Fruit fly (Drosophila melanogaster) whole organism, embryonic: ENCODE measurements around the gene REG.

Source experiments
- Abd-B ChIP-seq: fragments of 200-800 bp; sonication (Bioruptor generic); optimal IDR thresholded peaks from 2 replicates; lab custom pipeline; 2018; ENCODE audit warnings: missing biosample characterization, mild to moderate bottlenecking, missing genetic modification characterization, moderate library complexity
- Atf-2 ChIP-seq: fragments of 200-800 bp; sonication (Bioruptor generic); optimal IDR thresholded peaks from 2 replicates; lab custom pipeline; 2016; ENCODE audit warnings: missing biosample characterization, missing genetic modification characterization
- Blimp-1 ChIP-seq: fragments of 200-800 bp; sonication (Bioruptor generic); optimal IDR thresholded peaks from 3 replicates; lab custom pipeline; 2018; ENCODE audit warnings: missing biosample characterization, missing genetic modification characterization, mild to moderate bottlenecking, moderate library complexity, missing genetic modification reagents
- CG10366 ChIP-seq: fragments of 200-800 bp; sonication (Bioruptor generic); IDR thresholded peaks from 2 replicates; pipeline ENCODE4 v1.3.6; 2022; ENCODE audit warnings: missing biosample characterization, missing genetic modification characterization
- CG10979 ChIP-seq: fragments of 200-800 bp; sonication (Bioruptor generic); optimal IDR thresholded peaks from 2 replicates; lab custom pipeline; 2018; ENCODE audit warnings: missing biosample characterization, mild to moderate bottlenecking, missing genetic modification characterization, moderate library complexity
- CG11085 ChIP-seq: fragments of 200-800 bp; sonication (Bioruptor generic); IDR thresholded peaks from 2 replicates; pipeline ENCODE4 v1.3.6; 2022; ENCODE audit warnings: missing biosample characterization, missing genetic modification characterization
- CG13424 ChIP-seq: fragments of 200-800 bp; sonication (Bioruptor generic); optimal IDR thresholded peaks from 2 replicates; lab custom pipeline; 2019; ENCODE audit warnings: missing biosample characterization, mild to moderate bottlenecking, missing genetic modification characterization, moderate library complexity
- CG14014 ChIP-seq: fragments of 200-800 bp; sonication (Bioruptor generic); IDR thresholded peaks from 2 replicates; pipeline ENCODE4 v1.3.6; 2022; ENCODE audit warnings: missing biosample characterization, missing genetic modification characterization
- CG14860 ChIP-seq: fragments of 200-800 bp; sonication (Bioruptor generic); IDR thresholded peaks from 3 replicates; pipeline ENCODE4 v1.3.6; 2022; ENCODE audit warnings: missing biosample characterization, missing genetic modification characterization; ENCODE audit not compliant: partially characterized antibody
- CG17568 ChIP-seq: fragments of 200-800 bp; sonication (Bioruptor generic); optimal IDR thresholded peaks from 2 replicates; lab custom pipeline; 2018; ENCODE audit warnings: missing biosample characterization, mild to moderate bottlenecking, missing genetic modification characterization, moderate library complexity
- CG17802 ChIP-seq: fragments of 200-800 bp; sonication (Bioruptor generic); optimal IDR thresholded peaks from 2 replicates; lab custom pipeline; 2018; ENCODE audit warnings: missing biosample characterization, mild to moderate bottlenecking, missing genetic modification characterization, moderate library complexity
- CG2889 ChIP-seq: fragments of 200-800 bp; sonication (Bioruptor generic); IDR thresholded peaks from 3 replicates; pipeline ENCODE4 v1.3.6; 2022; ENCODE audit warnings: missing biosample characterization, missing genetic modification characterization
- CG34422 ChIP-seq: fragments of 200-800 bp; sonication (Bioruptor generic); IDR thresholded peaks from 3 replicates; pipeline ENCODE4 v1.3.6; 2022; ENCODE audit warnings: missing biosample characterization, missing genetic modification characterization
- CG42726 ChIP-seq: fragments of 200-800 bp; sonication (Bioruptor generic); IDR thresholded peaks from 2 replicates; pipeline ENCODE4 v1.3.6; 2022; ENCODE audit warnings: missing biosample characterization, missing genetic modification characterization; ENCODE audit not compliant: partially characterized antibody
- CG4730 ChIP-seq: fragments of 200-800 bp; sonication (Bioruptor generic); IDR thresholded peaks from 2 replicates; pipeline ENCODE4 v1.3.6; 2022; ENCODE audit warnings: missing biosample characterization, missing genetic modification characterization
- CG7271 ChIP-seq: fragments of 200-800 bp; sonication (Bioruptor generic); optimal IDR thresholded peaks from 2 replicates; lab custom pipeline; 2018; ENCODE audit warnings: missing biosample characterization, mild to moderate bottlenecking, missing genetic modification characterization, moderate library complexity
- CG7839 ChIP-seq: fragments of 200-800 bp; sonication (Bioruptor generic); optimal IDR thresholded peaks from 3 replicates; lab custom pipeline; 2018; ENCODE audit warnings: missing biosample characterization, mild to moderate bottlenecking, missing genetic modification characterization, moderate library complexity
- CG8281 ChIP-seq: fragments of 200-800 bp; sonication (Bioruptor generic); optimal IDR thresholded peaks from 2 replicates; lab custom pipeline; 2018; ENCODE audit warnings: missing biosample characterization, mild to moderate bottlenecking, missing genetic modification characterization, moderate library complexity
- CG9437 ChIP-seq: fragments of 200-800 bp; sonication (Bioruptor generic); optimal IDR thresholded peaks from 2 replicates; lab custom pipeline; 2018; ENCODE audit warnings: missing biosample characterization, mild to moderate bottlenecking, missing genetic modification characterization
- CG9932 ChIP-seq: fragments of 200-800 bp; sonication (Bioruptor generic); IDR thresholded peaks from 2 replicates; pipeline ENCODE4 v1.3.6; 2022; ENCODE audit warnings: missing biosample characterization, missing genetic modification characterization
- CHES-1-like ChIP-seq: fragments of 200-800 bp; sonication (Bioruptor generic); optimal IDR thresholded peaks from 2 replicates; lab custom pipeline; 2016; ENCODE audit warnings: missing biosample characterization, missing genetic modification characterization
- Camta ChIP-seq: fragments of 200-800 bp; sonication (Bioruptor generic); optimal IDR thresholded peaks from 2 replicates; lab custom pipeline; 2016; ENCODE audit warnings: missing biosample characterization, missing genetic modification characterization
- Dll ChIP-seq: fragments of 200-800 bp; sonication (Bioruptor generic); IDR thresholded peaks from 4 replicates; pipeline ENCODE4 v1.3.6; 2022; ENCODE audit warnings: missing biosample characterization, missing genetic modification characterization; ENCODE audit not compliant: partially characterized antibody
- ERR ChIP-seq: fragments of 200-800 bp; sonication (Bioruptor generic); optimal IDR thresholded peaks from 2 replicates; lab custom pipeline; 2016; ENCODE audit warnings: missing biosample characterization, missing genetic modification characterization
- Elba2 ChIP-seq: fragments of 200-800 bp; sonication (Bioruptor generic); optimal IDR thresholded peaks from 3 replicates; lab custom pipeline; 2016; ENCODE audit warnings: missing biosample characterization, missing genetic modification characterization
- Fer3 ChIP-seq: fragments of 200-800 bp; sonication (Bioruptor generic); optimal IDR thresholded peaks from 2 replicates; lab custom pipeline; 2018; ENCODE audit warnings: missing biosample characterization, mild to moderate bottlenecking, missing genetic modification characterization, moderate library complexity
- Gug ChIP-seq: fragments of 200-800 bp; sonication (Bioruptor generic); IDR thresholded peaks from 4 replicates; pipeline ENCODE4 v1.3.6; 2022; ENCODE audit warnings: missing biosample characterization, missing genetic modification characterization
- Lpt ChIP-seq: fragments of >200 bp; optimal IDR thresholded peaks from 2 replicates; lab custom pipeline; 2018; ENCODE audit warnings: missing biosample characterization, missing genetic modification characterization
- Meics ChIP-seq: fragments of 200-800 bp; sonication (Bioruptor generic); optimal IDR thresholded peaks from 2 replicates; lab custom pipeline; 2017; ENCODE audit warnings: missing biosample characterization, mild to moderate bottlenecking, missing genetic modification characterization
- Optix ChIP-seq: fragments of 200-800 bp; sonication (Bioruptor generic); IDR thresholded peaks from 3 replicates; pipeline ENCODE4 v1.3.6; 2022; ENCODE audit warnings: missing biosample characterization, missing genetic modification characterization
- Ptx1 ChIP-seq: fragments of 200-800 bp; sonication (Bioruptor generic); IDR thresholded peaks from 2 replicates; pipeline ENCODE4 v1.3.6; 2022; ENCODE audit warnings: missing biosample characterization, missing genetic modification characterization
- Sry-δ ChIP-seq: fragments of 200-800 bp; sonication (Bioruptor generic); optimal IDR thresholded peaks from 2 replicates; lab custom pipeline; 2016; ENCODE audit warnings: missing biosample characterization, missing genetic modification characterization
- TFAM ChIP-seq: fragments of 200-800 bp; sonication (Bioruptor generic); optimal IDR thresholded peaks from 2 replicates; lab custom pipeline; 2017; ENCODE audit warnings: missing biosample characterization, missing genetic modification characterization, inconsistent platforms
- ap ChIP-seq: fragments of 200-800 bp; sonication (Bioruptor generic); IDR thresholded peaks from 2 replicates; pipeline ENCODE4 v1.3.6; 2022; ENCODE audit warnings: missing biosample characterization, missing genetic modification characterization
- cg ChIP-seq: fragments of 200-800 bp; sonication (Bioruptor generic); optimal IDR thresholded peaks from 3 replicates; lab custom pipeline; 2019; ENCODE audit warnings: missing biosample characterization, mild to moderate bottlenecking, missing genetic modification characterization, moderate library complexity
- chinmo ChIP-seq: fragments of 200-800 bp; sonication (Bioruptor generic); IDR thresholded peaks from 4 replicates; pipeline ENCODE4 v1.3.6; 2022; ENCODE audit warnings: missing biosample characterization, missing genetic modification characterization; ENCODE audit not compliant: partially characterized antibody
- croc ChIP-seq: fragments of 200-800 bp; sonication (Bioruptor generic); conservative IDR thresholded peaks from 3 replicates; pipeline ENCODE4 v1.3.6; 2022; ENCODE audit warnings: missing biosample characterization, missing genetic modification characterization
- gsb ChIP-seq: fragments of 200-800 bp; sonication (Bioruptor generic); IDR thresholded peaks from 2 replicates; pipeline ENCODE4 v1.3.6; 2022; ENCODE audit warnings: missing biosample characterization, missing genetic modification characterization
- h ChIP-seq: fragments of >200 bp; optimal IDR thresholded peaks from 2 replicates; lab custom pipeline; 2017
- hbn ChIP-seq: fragments of 200-800 bp; sonication (Bioruptor generic); IDR thresholded peaks from 2 replicates; pipeline ENCODE4 v1.3.6; 2022; ENCODE audit warnings: missing biosample characterization, missing genetic modification characterization; ENCODE audit not compliant: partially characterized antibody
- hkb ChIP-seq, 2 experiments: fragments of 200-800 bp in 1 of 2; fragments of >200 bp in 1 of 2; sonication (Bioruptor generic) in 1 of 2; IDR thresholded peaks in 1 of 2; optimal IDR thresholded peaks in 1 of 2; 2 replicates each; pipeline versions ENCODE4 v1.3.6 to Lab custom; 2017 to 2022; ENCODE audit warnings: missing biosample characterization in 1 of 2, missing genetic modification characterization in 1 of 2
- kni ChIP-seq: fragments of 200-800 bp; sonication (Bioruptor generic); optimal IDR thresholded peaks from 3 replicates; lab custom pipeline; 2017; ENCODE audit warnings: mild to moderate bottlenecking, missing biosample characterization, missing genetic modification reagents, missing genetic modification characterization
- lilli ChIP-seq: fragments of 200-800 bp; sonication (Bioruptor generic); optimal IDR thresholded peaks from 3 replicates; lab custom pipeline; 2016; ENCODE audit warnings: missing biosample characterization, missing genetic modification characterization
- mld ChIP-seq: fragments of 200-800 bp; sonication (Bioruptor generic); IDR thresholded peaks from 3 replicates; pipeline ENCODE4 v1.3.6; 2022; ENCODE audit warnings: missing biosample characterization, missing genetic modification characterization; ENCODE audit not compliant: partially characterized antibody
- p53 ChIP-seq: fragments of 200-800 bp; sonication (Bioruptor generic); optimal IDR thresholded peaks from 2 replicates; lab custom pipeline; 2016; ENCODE audit warnings: missing biosample characterization, missing genetic modification characterization
- pum ChIP-seq: fragments of 200-800 bp; sonication (Bioruptor generic); optimal IDR thresholded peaks from 2 replicates; lab custom pipeline; 2016; ENCODE audit warnings: missing biosample characterization, missing genetic modification characterization
- pzg ChIP-seq: fragments of 200-800 bp; sonication (Bioruptor generic); optimal IDR thresholded peaks from 3 replicates; lab custom pipeline; 2018; ENCODE audit warnings: missing biosample characterization, mild to moderate bottlenecking, missing genetic modification characterization, moderate library complexity
- scrt ChIP-seq: fragments of 200-800 bp; sonication (Bioruptor generic); optimal IDR thresholded peaks from 2 replicates; lab custom pipeline; 2018; ENCODE audit warnings: missing biosample characterization, mild to moderate bottlenecking, missing genetic modification characterization, moderate library complexity
- usp ChIP-seq: fragments of >200 bp; optimal IDR thresholded peaks from 2 replicates; lab custom pipeline; 2017; ENCODE audit warnings: missing biosample characterization, missing genetic modification characterization
- zen2 ChIP-seq: fragments of 200-800 bp; sonication (Bioruptor generic); IDR thresholded peaks from 3 replicates; pipeline ENCODE4 v1.3.6; 2022; ENCODE audit warnings: missing biosample characterization, missing genetic modification characterization; ENCODE audit not compliant: partially characterized antibody

The REG gene

dm6 chrX:13251310-13251709, 39.2 kb downstream of the REG start (continued):
- TF ChIP-seq lilli (GFP tag; lab: Kevin White, UChicago) (peak; percentile 89), CG10979 (peak; percentile 70), CG7271 (tag; lab: Kevin White, UChicago) (no peak), hbn (GFP tag; lab: Robert Waterston, UW) (no peak), CG11085 (GFP tag; lab: Robert Waterston, UW) (peak; percentile 49), CG4730 (peak; percentile 59), hkb (optimal IDR thresholded peaks at IDR 0.05; lab: Kevin White, UChicago) (no peak), hkb (GFP tag; IDR thresholded peaks at IDR 0.05; lab: Robert Waterston, UW) (peak; percentile 75), cg (GFP tag; lab: Kevin White, UChicago) (no peak), Optix (GFP tag; lab: Robert Waterston, UW) (peak; percentile 85), chinmo (GFP tag; lab: Robert Waterston, UW) (no peak), CG10366 (GFP tag; lab: Robert Waterston, UW) (peak; percentile 83), Lpt (GFP tag; lab: Kevin White, UChicago) (no peak), croc (GFP tag; lab: Robert Waterston, UW) (peak; percentile 59; the same call in 2 of the 3 replicates), Atf-2 (GFP tag; lab: Kevin White, UChicago) (peak; percentile 72), Blimp-1 (GFP tag; lab: Kevin White, UChicago) (peak; percentile 77), CG8281 (tag; lab: Kevin White, UChicago) (peak; percentile 66), CG17568 (GFP tag; lab: Kevin White, UChicago) (peak; percentile 53), pzg (GFP tag; lab: Kevin White, UChicago) (no peak), CG14860 (GFP tag; lab: Robert Waterston, UW) (no peak), Sry-δ (GFP tag; lab: Kevin White, UChicago) (peak; percentile 40), Camta (GFP tag; lab: Kevin White, UChicago) (peak; percentile 74), CG7839 (tag; lab: Kevin White, UChicago) (peak; percentile 82), Elba2 (GFP tag; lab: Kevin White, UChicago) (no peak), Dll (GFP tag; lab: Robert Waterston, UW) (no peak), mld (no peak), gsb (peak; percentile 50), ap (GFP tag; lab: Robert Waterston, UW) (peak; percentile 59), ERR (GFP tag; lab: Kevin White, UChicago) (peak; percentile 35), CHES-1-like (peak; percentile 68), CG13424 (tag; lab: Kevin White, UChicago) (peak; percentile 68), CG9437 (GFP tag; lab: Kevin White, UChicago) (peak; percentile 31), Meics (GFP tag; lab: Kevin White, UChicago) (peak; percentile 71), Ptx1 (GFP tag; lab: Robert Waterston, UW) (peak; percentile 81), Fer3 (tag; lab: Kevin White, UChicago) (peak; percentile 67), Gug (peak; percentile 74), zen2 (GFP tag; lab: Robert Waterston, UW) (no peak), scrt (peak; percentile 46), CG42726 (GFP tag; lab: Robert Waterston, UW) (no peak), CG2889 (GFP tag; lab: Robert Waterston, UW) (peak; percentile 46; the same call in 1 of the 3 replicates), TFAM (no peak), p53 (GFP tag; lab: Kevin White, UChicago) (peak; percentile 71), CG34422 (peak; percentile 84), h (lab: Kevin White, UChicago) (no peak), pum (GFP tag; lab: Kevin White, UChicago) (peak; percentile 90), CG17802 (peak; percentile 46), usp (GFP tag; lab: Kevin White, UChicago) (no peak), CG14014 (peak; percentile 64; the same call in 1 of the 2 replicates), CG9932 (GFP tag; lab: Robert Waterston, UW) (peak; percentile 70), Abd-B (GFP tag; lab: Kevin White, UChicago) (peak; percentile 68), kni (peak; percentile 4)
